Worm (Caenorhabditis elegans): ENCODE measurements around the gene T25C12.3.
A peak's percentile ranks its signal among the peaks of the same experiment; 100 is the strongest.

Gene T25C12.3

ce11 chrX:11465215-11465614 is 34.6 kb downstream of the T25C12.3 start, which contains the start of gene lin-14 (continued):
- no peak for TF ChIP-seq ceh-63 (GFP tag; optimal IDR thresholded peaks at IDR 0.05)
- TF ChIP-seq nhr-77 (tag; optimal IDR thresholded peaks at IDR 0.05): peak; percentile 67
- TF ChIP-seq elt-3 (tag; optimal IDR thresholded peaks at IDR 0.05): peak in 2 of 6 experiments; percentile 57 to 68
- peak; percentile 82 for TF ChIP-seq mep-1 (tag; optimal IDR thresholded peaks at IDR 0.05)
- no peak for TF ChIP-seq unc-62 (GFP tag; optimal IDR thresholded peaks at IDR 0.05)
- TF ChIP-seq snpc-4 (tag; optimal IDR thresholded peaks at IDR 0.05): no peak
- peak; percentile 76 for TF ChIP-seq tbx-2 (tag; optimal IDR thresholded peaks at IDR 0.05)
- TF ChIP-seq dpl-1 (GFP tag; optimal IDR thresholded peaks at IDR 0.05): peak in 1 of 3 experiments; percentile 13
- peak; percentile 73 for TF ChIP-seq swsn-7 (tag; optimal IDR thresholded peaks at IDR 0.05)
- TF ChIP-seq hpl-2 (GFP tag; optimal IDR thresholded peaks at IDR 0.05): no peak
- TF ChIP-seq egl-27 (tag; optimal IDR thresholded peaks at IDR 0.05): peak in 1 of 2 experiments; percentile 62
- peak; percentile 25 to 50 for TF ChIP-seq lin-35 (GFP tag; optimal IDR thresholded peaks at IDR 0.05)
- TF ChIP-seq zip-4 (GFP tag; optimal IDR thresholded peaks at IDR 0.05): no peak
- TF ChIP-seq nhr-20 (tag; optimal IDR thresholded peaks at IDR 0.05): peak; percentile 85
- TF ChIP-seq ceh-90 (tag; optimal IDR thresholded peaks at IDR 0.05): no peak
- peak; percentile 99 for TF ChIP-seq lin-14 (GFP tag; optimal IDR thresholded peaks at IDR 0.05)

- TF ChIP-seq nhr-19 (GFP tag; conservative IDR thresholded peaks at IDR 0.05) (peak; percentile 26; the same call in 1 of the 2 replicates), ztf-11 (tag; optimal IDR thresholded peaks at IDR 0.05) (no peak), C04F5.9 (tag; optimal IDR thresholded peaks at IDR 0.05) (no peak), nhr-76 (tag; optimal IDR thresholded peaks at IDR 0.05) (no peak), mdl-1 (tag; optimal IDR thresholded peaks at IDR 0.05) (peak in 1 of 2 experiments; percentile 58), F16B12.6 (tag; optimal IDR thresholded peaks at IDR 0.05) (no peak), nhr-77 (tag; optimal IDR thresholded peaks at IDR 0.05) (no peak), dsc-1 (tag; optimal IDR thresholded peaks at IDR 0.05) (peak; percentile 63), zag-1 (tag; optimal IDR thresholded peaks at IDR 0.05) (peak; percentile 21), hlh-4 (tag; optimal IDR thresholded peaks at IDR 0.05) (no peak), zip-4 (GFP tag; optimal IDR thresholded peaks at IDR 0.05) (no peak), nhr-71 (tag; optimal IDR thresholded peaks at IDR 0.05) (peak; percentile 69), snpc-4 (tag; optimal IDR thresholded peaks at IDR 0.05) (no peak), mab-9 (GFP tag; IDR thresholded peaks at IDR 0.05) (0 out of 2 replicates have a peak, but pooled peaks have one; percentile 29), rnt-1 (tag; optimal IDR thresholded peaks at IDR 0.05) (peak; percentile 62), nhr-28 (tag; optimal IDR thresholded peaks at IDR 0.05) (no peak), lin-14 (GFP tag; optimal IDR thresholded peaks at IDR 0.05) (peak; percentile 88), lin-35 (GFP tag; optimal IDR thresholded peaks at IDR 0.05) (peak; percentile 2 to 4), ceh-82 (tag; optimal IDR thresholded peaks at IDR 0.05) (peak in 1 of 3 experiments; percentile 1), unc-130 (tag; optimal IDR thresholded peaks at IDR 0.05) (peak; percentile 36), irx-1 (tag; optimal IDR thresholded peaks at IDR 0.05) (no peak), sup-37 (GFP tag; optimal IDR thresholded peaks at IDR 0.05) (no peak), efl-3 (GFP tag; optimal IDR thresholded peaks at IDR 0.05) (no peak), elt-2 (tag; optimal IDR thresholded peaks at IDR 0.05) (peak; percentile 88), mep-1 (tag; optimal IDR thresholded peaks at IDR 0.05) (peak; percentile 14), isw-1 (GFP tag; IDR thresholded peaks at IDR 0.05) (no peak), C34B4.2 (tag; optimal IDR thresholded peaks at IDR 0.05) (no peak), sptf-1 (tag; optimal IDR thresholded peaks at IDR 0.05) (no peak), snu-23 (GFP tag; optimal IDR thresholded peaks at IDR 0.05) (peak; percentile 41), nhr-84 (tag; optimal IDR thresholded peaks at IDR 0.05) (no peak), lsy-2 (tag; optimal IDR thresholded peaks at IDR 0.05) (peak; percentile 23 to 42), hpl-2 (GFP tag; optimal IDR thresholded peaks at IDR 0.05) (no peak)
These were observed 35.3 kb downstream of the T25C12.3 start for ce11 chrX:11464271-11465103.
